Comparison of ENCODE assay signal across 2 worm cellular contexts in genomic region chrII:1149390-1149789, ce11.
TF ChIP-seq lines count a peak whose summit lies in the region.

No protein-coding gene starts in this region.

TF ChIP-seq in whole organism, L4 larva, 104 proteins besides CTCF, POLR2A, EP300 and RAD21:
- TF ChIP-seq set-16 (GFP tag; IDR thresholded peaks at IDR 0.05; lab: Robert Waterston, UW) = peak; percentile 50; the same call in 1 of the 2 replicates
- TF ChIP-seq nhr-102 (tag; optimal IDR thresholded peaks at IDR 0.05; lab: Kevin White, UChicago) = no peak
- TF ChIP-seq cey-2 (tag; optimal IDR thresholded peaks at IDR 0.05; lab: Kevin White, UChicago; ENCODE audit: borderline replicate concordance, insufficient read depth) = no peak
- TF ChIP-seq mdl-1 (tag; optimal IDR thresholded peaks at IDR 0.05; lab: Kevin White, UChicago) = no peak
- no peak for TF ChIP-seq zfp-3 (GFP tag; conservative IDR thresholded peaks at IDR 0.05; lab: Robert Waterston, UW)
- peak; percentile 16 for TF ChIP-seq aly-2 (tag; optimal IDR thresholded peaks at IDR 0.05; lab: Kevin White, UChicago)
TF ChIP-seq in whole organism, L4 larva: peak in this region for 2.

TF ChIP-seq in whole organism, young adult, 124 proteins besides CTCF, POLR2A, EP300 and RAD21:
- TF ChIP-seq nfya-2 (GFP tag; IDR thresholded peaks at IDR 0.05; lab: Robert Waterston, UW) = no peak
- no peak for TF ChIP-seq lin-26 (GFP tag; IDR thresholded peaks at IDR 0.05; lab: Robert Waterston, UW)
- 0 out of 2 replicates have a peak, but pooled peaks have one; percentile 6 for TF ChIP-seq egrh-3 (GFP tag; IDR thresholded peaks at IDR 0.05; lab: Robert Waterston, UW)
- no peak for TF ChIP-seq nhr-90 (tag; optimal IDR thresholded peaks at IDR 0.05; lab: Kevin White, UChicago)
- TF ChIP-seq lin-54 (GFP tag; optimal IDR thresholded peaks at IDR 0.05; lab: Kevin White, UChicago) = no peak
- no peak for TF ChIP-seq hmg-1.2 (GFP tag; IDR thresholded peaks at IDR 0.05; lab: Robert Waterston, UW)
- no peak for TF ChIP-seq F37B4.10 (GFP tag; IDR thresholded peaks at IDR 0.05; lab: Robert Waterston, UW)
- no peak for TF ChIP-seq B0336.3 (GFP tag; IDR thresholded peaks at IDR 0.05; lab: Robert Waterston, UW)
- TF ChIP-seq akir-1 (GFP tag; optimal IDR thresholded peaks at IDR 0.05; lab: Kevin White, UChicago) = no peak
- TF ChIP-seq ztf-25 (GFP tag; IDR thresholded peaks at IDR 0.05; lab: Robert Waterston, UW) = no peak
- TF ChIP-seq madf-10 (tag; optimal IDR thresholded peaks at IDR 0.05; lab: Kevin White, UChicago) = no peak
- 0 out of 2 replicates have a peak, but pooled peaks have one; percentile 56 for TF ChIP-seq zfh-2 (GFP tag; conservative IDR thresholded peaks at IDR 0.05; lab: Robert Waterston, UW)
- TF ChIP-seq T07F8.4 (tag; optimal IDR thresholded peaks at IDR 0.05; lab: Kevin White, UChicago) = no peak
- TF ChIP-seq rpc-1 (optimal IDR thresholded peaks at IDR 0.05; lab: Kevin White, UChicago) = no peak
- no peak for TF ChIP-seq rpc-1 (tag; optimal IDR thresholded peaks at IDR 0.05; lab: Kevin White, UChicago)
- no peak for TF ChIP-seq Y53G8AR.9 (GFP tag; conservative IDR thresholded peaks at IDR 0.05; lab: Robert Waterston, UW)
- no peak for TF ChIP-seq mxl-1 (tag; optimal IDR thresholded peaks at IDR 0.05; lab: Kevin White, UChicago)
- no peak for TF ChIP-seq athp-1 (tag; optimal IDR thresholded peaks at IDR 0.05; lab: Kevin White, UChicago)
- no peak for TF ChIP-seq him-1 (tag; optimal IDR thresholded peaks at IDR 0.05; lab: Kevin White, UChicago)
- no peak for TF ChIP-seq lin-40 (tag; optimal IDR thresholded peaks at IDR 0.05; lab: Kevin White, UChicago)
- no peak for TF ChIP-seq F23B12.7 (tag; optimal IDR thresholded peaks at IDR 0.05; lab: Kevin White, UChicago; ENCODE audit: insufficient read depth)
- TF ChIP-seq xnd-1 (tag; optimal IDR thresholded peaks at IDR 0.05; lab: Kevin White, UChicago) = no peak
- no peak for TF ChIP-seq hlh-12 (tag; optimal IDR thresholded peaks at IDR 0.05; lab: Kevin White, UChicago)
- no peak for TF ChIP-seq ztf-28 (GFP tag; IDR thresholded peaks at IDR 0.05; lab: Robert Waterston, UW)
- TF ChIP-seq K11D2.4 (GFP tag; IDR thresholded peaks at IDR 0.05; lab: Robert Waterston, UW) = no peak
- TF ChIP-seq nhr-179 (tag; optimal IDR thresholded peaks at IDR 0.05; lab: Kevin White, UChicago) = peak; percentile 37
